Fruit fly (Drosophila melanogaster) whole organism, wandering third instar larva: Measurements from ENCODE around the gene CG8668.

Source experiments
- Abd-B ChIP-seq: fragments of >200 bp; optimal IDR thresholded peaks from 2 replicates; lab custom pipeline; 2017; ENCODE audit warnings: missing biosample characterization, missing genetic modification characterization
- CG9705 ChIP-seq: fragments of 200-800 bp; sonication (Bioruptor generic); optimal IDR thresholded peaks from 2 replicates; lab custom pipeline; 2018; ENCODE audit warnings: missing biosample characterization, mild to moderate bottlenecking, missing genetic modification characterization
- Dfd ChIP-seq: fragments of >200 bp; optimal IDR thresholded peaks from 2 replicates; lab custom pipeline; 2017; ENCODE audit warnings: missing biosample characterization, missing genetic modification characterization
- GATAd ChIP-seq: sonication (Bioruptor generic); optimal IDR thresholded peaks from 2 replicates; lab custom pipeline; 2016; ENCODE audit warnings: missing biosample characterization, missing genetic modification characterization
- fru ChIP-seq: fragments of 200-800 bp; sonication (Bioruptor generic); optimal IDR thresholded peaks from 3 replicates; lab custom pipeline; 2016; ENCODE audit warnings: missing biosample characterization, mild to moderate bottlenecking, missing genetic modification characterization
- h ChIP-seq: fragments of 200-800 bp; sonication (Bioruptor generic); optimal IDR thresholded peaks from 3 replicates; lab custom pipeline; 2016; ENCODE audit warnings: missing biosample characterization, mild to moderate bottlenecking, missing genetic modification characterization
- psq ChIP-seq: fragments of 200-800 bp; sonication (Bioruptor generic); optimal IDR thresholded peaks from 3 replicates; lab custom pipeline; 2017; ENCODE audit warnings: missing biosample characterization, mild to moderate bottlenecking, missing genetic modification characterization, moderate library complexity
- usp ChIP-seq: fragments of >200 bp; optimal IDR thresholded peaks from 2 replicates; lab custom pipeline; 2017; ENCODE audit warnings: missing biosample characterization, missing genetic modification characterization

dm6 chr2L:8116632-8117193, 10.1 kb upstream of the CG8668 start:
- TF ChIP-seq Abd-B (GFP tag; lab: Kevin White, UChicago) (no peak), fru (no peak), h (GFP tag; lab: Kevin White, UChicago) (no peak), usp (GFP tag; lab: Kevin White, UChicago) (no peak), GATAd (no peak), CG9705 (GFP tag; lab: Kevin White, UChicago) (no peak), Dfd (GFP tag; lab: Kevin White, UChicago) (no peak), psq (GFP tag; lab: Kevin White, UChicago) (no peak)
